Worm (Caenorhabditis elegans): ENCODE measurements around the gene grd-7.

ce11 chrX:7230877-7231276 lies 38.4 kb downstream of the grd-7 start:
- TF ChIP-seq pes-1 (GFP tag; IDR thresholded peaks at IDR 0.05) (no peak), flt-1 (GFP tag; IDR thresholded peaks at IDR 0.05) (no peak), F13C5.2 (tag; optimal IDR thresholded peaks at IDR 0.05) (no peak)

Measured in whole organism, early embryonic.